Worm (Caenorhabditis elegans) whole organism, L4 larva: ENCODE results near the gene EEED8.4.
A peak's percentile ranks its signal among the peaks of the same experiment; 100 is the strongest.

Experiments used
- F26F4.8 ChIP-seq: fragments of 200-800 bp; sonication (Bioruptor generic); conservative IDR thresholded peaks from 2 replicates; pipeline ENCODE4 v1.3.6; 2022; ENCODE audit warnings: missing genetic modification characterization, missing compliant biosample characterization
- F37D6.2 ChIP-seq: sonication (generic microtip); optimal IDR thresholded peaks from 2 replicates; lab custom pipeline; 2016; ENCODE audit warnings: mild to moderate bottlenecking, missing genetic modification characterization, missing compliant biosample characterization
- R02D3.7 ChIP-seq: fragments of 150-350 bp; sonication (generic microtip); optimal IDR thresholded peaks from 3 replicates; lab custom pipeline; 2014; ENCODE audit warnings: missing biosample characterization, missing genetic modification characterization
- ZK546.5 ChIP-seq, 2 experiments: sonication (generic microtip); optimal IDR thresholded peaks; 2 replicates each; lab custom pipeline; 2017; ENCODE audit warnings: missing biosample characterization in 2 of 2, missing genetic modification characterization in 2 of 2
- ceh-28 ChIP-seq: fragments of 150-350 bp; optimal IDR thresholded peaks from 2 replicates; lab custom pipeline; 2014; ENCODE audit warnings: missing biosample characterization, missing genetic modification reagents, missing genetic modification characterization
- ceh-44 ChIP-seq: fragments of 200-800 bp; sonication (Bioruptor generic); IDR thresholded peaks from 2 replicates; pipeline ENCODE4 v1.3.6; 2022; ENCODE audit warnings: missing genetic modification reagents, missing genetic modification characterization, missing compliant biosample characterization
- ceh-62 ChIP-seq: sonication (generic microtip); optimal IDR thresholded peaks from 2 replicates; lab custom pipeline; 2017; ENCODE audit warnings: missing biosample characterization, missing genetic modification characterization
- ces-1 ChIP-seq: fragments of 150-350 bp; sonication (generic microtip); optimal IDR thresholded peaks from 4 replicates; lab custom pipeline; 2014; ENCODE audit warnings: missing biosample characterization, missing genetic modification reagents, missing genetic modification characterization
- cey-2 ChIP-seq: sonication (generic microtip); optimal IDR thresholded peaks from 3 replicates; lab custom pipeline; 2017; ENCODE audit warnings: missing genetic modification characterization, mild to moderate bottlenecking, missing compliant biosample characterization, antibody characterized with exemption, borderline replicate concordance; ENCODE audit not compliant: insufficient read depth
- daf-16 ChIP-seq, 3 experiments: sonication (generic microtip); optimal IDR thresholded peaks; 2 replicates each; lab custom pipeline; 2016 to 2017; ENCODE audit warnings: missing genetic modification characterization in 3 of 3, missing genetic modification reagents in 3 of 3, mild to moderate bottlenecking in 2 of 3, missing compliant biosample characterization in 2 of 3, missing biosample characterization in 1 of 3, moderate library complexity in 1 of 3
- daf-8 ChIP-seq: fragments of 200-800 bp; sonication (Bioruptor generic); IDR thresholded peaks from 2 replicates; pipeline ENCODE4 v1.3.6; 2022; ENCODE audit warnings: missing genetic modification characterization, missing compliant biosample characterization
- dmd-6 ChIP-seq: fragments of 200-800 bp; sonication (Bioruptor generic); IDR thresholded peaks from 2 replicates; pipeline ENCODE4 v1.3.6; 2022; ENCODE audit warnings: missing genetic modification reagents, missing genetic modification characterization, missing compliant biosample characterization
- dve-1 ChIP-seq: sonication (generic microtip); optimal IDR thresholded peaks from 2 replicates; lab custom pipeline; 2017; ENCODE audit warnings: antibody characterized with exemption, mild to moderate bottlenecking, missing genetic modification characterization, missing compliant biosample characterization; ENCODE audit not compliant: insufficient read depth
- egl-27 ChIP-seq: sonication (generic microtip); optimal IDR thresholded peaks from 3 replicates; lab custom pipeline; 2017; ENCODE audit warnings: missing biosample characterization, missing genetic modification reagents, missing genetic modification characterization
- egl-43 ChIP-seq: fragments of 200-800 bp; sonication (Bioruptor generic); IDR thresholded peaks from 2 replicates; pipeline ENCODE4 v1.3.6; 2022; ENCODE audit warnings: missing genetic modification reagents, missing genetic modification characterization, missing compliant biosample characterization
- hlh-11 ChIP-seq: fragments of 200-800 bp; sonication (Bioruptor generic); optimal IDR thresholded peaks from 2 replicates; lab custom pipeline; 2018; ENCODE audit warnings: mild to moderate bottlenecking, missing genetic modification characterization, missing compliant biosample characterization
- lin-1 ChIP-seq: fragments of 200-800 bp; sonication (Bioruptor generic); IDR thresholded peaks from 2 replicates; pipeline ENCODE4 v1.3.6; 2022; ENCODE audit warnings: missing genetic modification reagents, missing genetic modification characterization, missing compliant biosample characterization
- lsy-2 ChIP-seq, 2 experiments: fragments of 150-350 bp in 1 of 2; sonication (generic microtip) in 1 of 2; optimal IDR thresholded peaks; 2 replicates each; lab custom pipeline; 2014 to 2017; ENCODE audit warnings: missing biosample characterization in 2 of 2, missing genetic modification characterization in 2 of 2
- madf-9 ChIP-seq: fragments of 200-800 bp; sonication (Bioruptor generic); conservative IDR thresholded peaks from 2 replicates; pipeline ENCODE4 v1.3.6; 2022; ENCODE audit warnings: missing genetic modification reagents, missing genetic modification characterization, missing compliant biosample characterization
- mdt-29 ChIP-seq: fragments of 200-800 bp; sonication (Bioruptor generic); IDR thresholded peaks from 2 replicates; pipeline ENCODE4 v1.3.6; 2022; ENCODE audit warnings: missing genetic modification reagents, missing genetic modification characterization, missing compliant biosample characterization
- mxl-3 ChIP-seq: fragments of 200-800 bp; sonication (Bioruptor generic); optimal IDR thresholded peaks from 2 replicates; lab custom pipeline; 2018; ENCODE audit warnings: mild to moderate bottlenecking, missing genetic modification characterization, missing compliant biosample characterization
- nhr-10 ChIP-seq: fragments of 150-350 bp; optimal IDR thresholded peaks from 2 replicates; lab custom pipeline; 2014; ENCODE audit warnings: missing biosample characterization, missing genetic modification characterization
- nhr-111 ChIP-seq: fragments of 200-800 bp; sonication (Bioruptor generic); optimal IDR thresholded peaks from 2 replicates; lab custom pipeline; 2018; ENCODE audit warnings: mild to moderate bottlenecking, missing genetic modification characterization, missing compliant biosample characterization
- nhr-48 ChIP-seq: sonication (generic microtip); optimal IDR thresholded peaks from 2 replicates; lab custom pipeline; 2016; ENCODE audit warnings: mild to moderate bottlenecking, missing genetic modification characterization, missing compliant biosample characterization
- nhr-6 ChIP-seq: fragments of 150-350 bp; optimal IDR thresholded peaks from 2 replicates; lab custom pipeline; 2014; ENCODE audit warnings: missing biosample characterization, missing genetic modification characterization
- rbr-2 ChIP-seq: sonication (generic microtip); optimal IDR thresholded peaks from 2 replicates; lab custom pipeline; 2016; ENCODE audit warnings: missing genotype, missing genetic modification characterization, missing compliant biosample characterization
- skn-1 ChIP-seq: fragments of 150-350 bp; optimal IDR thresholded peaks from 2 replicates; lab custom pipeline; 2014; ENCODE audit warnings: missing biosample characterization, missing genetic modification characterization
- unc-62 ChIP-seq, 3 experiments: fragments of 150-350 bp in 1 of 3; sonication (generic microtip); optimal IDR thresholded peaks in 2 of 3; peaks in 1 of 3; 1 replicate in 1 of 3; 2 replicates in 2 of 3; lab custom pipeline; 2014 to 2017; ENCODE audit warnings: missing biosample characterization in 3 of 3, missing genetic modification characterization in 3 of 3, missing genetic modification reagents in 3 of 3, missing genotype in 1 of 3
- zfp-3 ChIP-seq: fragments of 200-800 bp; sonication (Bioruptor generic); conservative IDR thresholded peaks from 2 replicates; pipeline ENCODE4 v1.3.6; 2022; ENCODE audit warnings: missing genetic modification reagents, missing genetic modification characterization, missing compliant biosample characterization
- ztf-11 ChIP-seq: fragments of 150-350 bp; optimal IDR thresholded peaks from 2 replicates; lab custom pipeline; 2014; ENCODE audit warnings: missing biosample characterization, missing genetic modification characterization

Gene EEED8.4

DNA sequence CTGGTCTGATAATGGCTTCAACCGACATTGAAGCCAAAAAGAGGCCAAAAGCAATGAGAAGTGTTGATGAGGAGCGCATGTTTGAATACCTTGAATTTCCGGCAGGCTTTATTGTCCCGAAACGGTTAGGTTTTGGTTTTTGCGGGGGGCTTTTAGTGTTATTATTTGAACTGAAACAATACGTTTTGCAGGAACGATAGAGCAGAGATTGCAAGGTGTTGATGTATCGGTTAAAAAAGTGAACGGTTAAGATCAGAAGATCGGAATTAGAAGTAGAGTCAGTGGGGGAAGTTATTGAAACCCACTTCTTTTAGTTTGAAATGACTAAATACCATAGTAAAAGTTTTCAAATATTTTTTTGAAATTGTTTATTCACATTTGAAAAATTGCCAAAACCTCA lies 1.6 kb upstream of the EEED8.4 start, which contains the start of gene clec-141 (continued):
- TF ChIP-seq nhr-6 (tag; lab: Kevin White, UChicago): no peak

DNA sequence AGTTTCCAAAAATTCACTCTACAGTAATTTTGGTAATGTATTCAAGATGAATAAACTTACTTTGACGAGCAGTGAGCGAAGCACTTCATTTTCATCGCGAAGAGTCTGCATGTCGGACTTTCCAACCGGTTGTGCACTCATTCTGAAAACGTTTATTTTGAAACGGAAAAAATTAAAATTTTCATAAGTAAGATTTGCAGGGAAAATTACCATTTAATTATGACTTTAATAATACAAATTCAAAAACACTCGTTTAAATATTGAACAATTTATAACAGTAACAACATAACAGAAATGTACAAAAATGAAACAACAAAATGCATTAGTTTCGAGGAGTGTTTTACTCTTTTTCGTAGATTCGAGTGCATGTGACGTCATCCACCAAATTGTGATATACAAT lies 3.3 kb downstream of the EEED8.4 start, which contains the start of the genes EEED8.13 and EEED8.18:
TSS of gene EEED8.13 (minus strand) at position 101 of the 400 bp plus-strand sequence.
TSS of gene EEED8.18 (minus strand) at position 144 of the 400 bp plus-strand sequence.
- TF ChIP-seq nhr-10 (no peak), zfp-3 (GFP tag; lab: Robert Waterston, UW) (no peak), hlh-11 (tag; lab: Kevin White, UChicago) (no peak), nhr-6 (tag; lab: Kevin White, UChicago) (no peak), dmd-6 (GFP tag; lab: Robert Waterston, UW) (no peak), ces-1 (no peak), daf-8 (GFP tag; lab: Robert Waterston, UW) (no peak), mxl-3 (GFP tag; lab: Kevin White, UChicago) (no peak)

DNA sequence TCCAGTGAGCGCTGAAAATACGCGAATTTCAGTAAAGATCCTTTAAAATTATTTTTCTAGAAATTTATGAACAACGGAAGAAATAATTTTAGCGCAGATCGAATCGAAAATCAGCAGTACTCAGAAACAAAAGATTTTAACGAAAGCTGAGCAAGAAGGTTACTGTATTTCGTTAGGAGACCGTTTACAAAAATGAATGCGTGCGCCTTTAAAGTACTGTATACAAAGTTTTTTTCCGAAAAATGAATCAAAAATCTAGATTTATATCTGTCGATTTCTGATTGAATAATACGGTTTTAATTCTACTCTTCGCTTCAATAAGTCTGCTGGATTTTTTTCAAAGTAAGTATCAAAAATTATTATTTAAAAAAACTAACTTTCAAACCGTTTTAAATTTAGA lies 4.9 kb downstream of the EEED8.4 start, which contains the start of the genes EEED8.14 and EEED8.3:
TSS of gene EEED8.14 (minus strand) at position 13 of the 400 bp plus-strand sequence.
TSS of gene EEED8.3 (plus strand) at position 237 of the 400 bp plus-strand sequence.
- no peak for TF ChIP-seq mdt-29
- no peak for TF ChIP-seq nhr-48
- TF ChIP-seq dmd-6 (GFP tag; lab: Robert Waterston, UW): no peak
- TF ChIP-seq ces-1: no peak
- TF ChIP-seq ceh-44 (GFP tag; lab: Robert Waterston, UW): no peak

DNA sequence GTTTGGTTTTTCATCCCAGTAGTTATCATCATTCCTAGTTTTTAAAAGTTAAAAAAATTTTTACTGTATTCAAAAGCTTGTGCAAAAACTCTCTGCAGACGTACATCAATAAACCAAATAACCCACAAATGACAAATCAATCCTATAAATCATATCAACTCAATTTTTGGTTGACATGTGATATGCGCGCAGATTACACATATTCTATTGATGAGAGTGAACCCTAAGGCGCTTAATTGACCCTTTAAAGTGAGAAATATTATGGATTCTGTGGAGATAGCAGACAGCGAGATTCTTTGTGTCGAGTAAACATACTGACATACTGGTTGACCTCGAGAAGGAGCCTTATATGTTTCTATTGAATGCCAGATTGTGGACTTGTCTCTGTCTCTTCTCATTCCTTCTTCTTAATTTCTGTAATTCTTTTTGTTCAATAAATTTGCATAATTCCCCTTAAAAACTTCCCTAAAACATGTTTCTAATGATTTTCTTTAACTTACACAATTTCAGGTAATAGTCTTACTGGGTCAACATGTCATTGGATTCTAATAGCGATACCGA lies 7.2 kb downstream of the EEED8.4 start, which contains the start of gene EEED8.2:
TSS of gene EEED8.2 (plus strand) at position 511 of the 561 bp plus-strand sequence.
- no peak for TF ChIP-seq cey-2 (tag; lab: Kevin White, UChicago)
- TF ChIP-seq unc-62 (GFP tag; optimal IDR thresholded peaks at IDR 0.05 in 1 of 2; lab: Kevin White, UChicago): peak in 1 of 2 experiments; percentile 90
- no peak for TF ChIP-seq unc-62 (tag; optimal IDR thresholded peaks at IDR 0.05; lab: Kevin White, UChicago)
- TF ChIP-seq dve-1 (tag; lab: Kevin White, UChicago): no peak
- TF ChIP-seq rbr-2: no peak
- TF ChIP-seq egl-27: no peak
- no peak for TF ChIP-seq zfp-3 (GFP tag; lab: Robert Waterston, UW)

DNA sequence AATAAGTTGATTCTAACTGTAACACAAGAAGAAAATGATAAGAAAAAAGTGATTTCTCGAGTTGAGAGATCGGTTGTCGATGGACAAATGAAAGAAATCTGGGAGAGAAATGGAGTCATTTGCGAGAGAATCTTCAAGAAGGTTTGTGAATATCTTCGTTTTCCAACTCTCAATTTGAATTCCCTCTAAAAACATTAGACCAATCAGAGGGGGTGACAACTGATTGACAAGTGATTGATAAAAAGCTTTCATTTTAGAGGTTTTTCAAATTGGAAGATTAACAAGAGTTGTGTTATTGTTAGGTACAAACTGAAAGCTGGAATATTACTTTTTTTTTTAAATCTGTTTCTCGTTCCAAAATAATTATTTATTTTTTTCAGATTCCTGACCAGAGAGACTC lies 8.8 kb downstream of the EEED8.4 start:
- TF ChIP-seq R02D3.7 (no peak), ceh-62 (tag; lab: Kevin White, UChicago) (no peak), ztf-11 (tag; lab: Kevin White, UChicago) (no peak), lsy-2 (tag; optimal IDR thresholded peaks at IDR 0.05; lab: Kevin White, UChicago) (no peak), madf-9 (GFP tag; lab: Robert Waterston, UW) (no peak), lin-1 (no peak), skn-1 (tag; lab: Kevin White, UChicago) (no peak), nhr-111 (no peak), egl-43 (GFP tag; lab: Robert Waterston, UW) (no peak), F37D6.2 (tag; lab: Kevin White, UChicago) (no peak), ZK546.5 (tag; optimal IDR thresholded peaks at IDR 0.05; lab: Kevin White, UChicago) (no peak), F26F4.8 (GFP tag; lab: Robert Waterston, UW) (no peak), daf-16 (GFP tag; optimal IDR thresholded peaks at IDR 0.05; lab: Kevin White, UChicago) (no peak), daf-16 (tag; optimal IDR thresholded peaks at IDR 0.05; lab: Kevin White, UChicago) (no peak), ceh-28 (no peak)
